Fruit fly (Drosophila melanogaster): ENCODE data around the gene CG8664.

The CG8664 gene

dm6 chrX:17237421-17237820 is 45.1 kb downstream of the CG8664 start (continued):
- TF ChIP-seq CG13296 (GFP tag; optimal IDR thresholded peaks at IDR 0.05) (no peak), Fer1 (GFP tag; optimal IDR thresholded peaks at IDR 0.05) (no peak), CG11560 (tag; IDR thresholded peaks at IDR 0.05) (no peak), CG3995 (GFP tag; optimal IDR thresholded peaks at IDR 0.05) (no peak), Mes4 (GFP tag; optimal IDR thresholded peaks at IDR 0.05) (no peak), Xbp1 (GFP tag; optimal IDR thresholded peaks at IDR 0.05) (no peak), CG4424 (GFP tag; optimal IDR thresholded peaks at IDR 0.05) (peak; percentile 22), Max (GFP tag; optimal IDR thresholded peaks at IDR 0.05) (no peak), nom (GFP tag; optimal IDR thresholded peaks at IDR 0.05) (peak; percentile 4), pho (GFP tag; optimal IDR thresholded peaks at IDR 0.05) (no peak), Myb (GFP tag; optimal IDR thresholded peaks at IDR 0.05) (no peak), otp (GFP tag; IDR thresholded peaks at IDR 0.05) (no peak), dmrt99B (tag; optimal IDR thresholded peaks at IDR 0.05) (peak; percentile 67), kay (GFP tag; optimal IDR thresholded peaks at IDR 0.05) (no peak), CG1602 (GFP tag; optimal IDR thresholded peaks at IDR 0.05) (no peak), Aef1 (GFP tag; IDR thresholded peaks at IDR 0.05) (no peak), salm (tag; optimal IDR thresholded peaks at IDR 0.05) (no peak), CG3847 (GFP tag; IDR thresholded peaks at IDR 0.05) (no peak), Dbx (GFP tag; IDR thresholded peaks at IDR 0.05) (no peak), Jarid2 (GFP tag; optimal IDR thresholded peaks at IDR 0.05) (no peak), pan (optimal IDR thresholded peaks at IDR 0.05) (no peak), pan (GFP tag; optimal IDR thresholded peaks at IDR 0.05 in 1 of 2, IDR thresholded peaks at IDR 0.05 in 1 of 2) (peak in 1 of 2 experiments; percentile 20), Nf-YA (GFP tag; IDR thresholded peaks at IDR 0.05) (no peak), wor (GFP tag; IDR thresholded peaks at IDR 0.05) (0 out of 2 replicates have a peak, but pooled peaks have one; percentile 23), NfI (GFP tag; optimal IDR thresholded peaks at IDR 0.05) (no peak), Sry-δ (GFP tag; optimal IDR thresholded peaks at IDR 0.05) (no peak), nmo (GFP tag; optimal IDR thresholded peaks at IDR 0.05) (peak; percentile 24), rib (GFP tag; IDR thresholded peaks at IDR 0.05) (no peak), NC2α (GFP tag; optimal IDR thresholded peaks at IDR 0.05) (no peak), oc (tag; optimal IDR thresholded peaks at IDR 0.05) (no peak), tx (GFP tag; optimal IDR thresholded peaks at IDR 0.05) (no peak), fd3F (GFP tag; optimal IDR thresholded peaks at IDR 0.05) (no peak), ab (GFP tag; optimal IDR thresholded peaks at IDR 0.05) (no peak), CG17359 (tag; optimal IDR thresholded peaks at IDR 0.05) (peak; percentile 49), zfh1 (GFP tag; IDR thresholded peaks at IDR 0.05) (no peak), dimm (GFP tag; IDR thresholded peaks at IDR 0.05) (no peak), toy (GFP tag; IDR thresholded peaks at IDR 0.05) (no peak), CG33213 (GFP tag; optimal IDR thresholded peaks at IDR 0.05) (no peak), NK7.1 (GFP tag; optimal IDR thresholded peaks at IDR 0.05) (no peak), CG33557 (GFP tag; optimal IDR thresholded peaks at IDR 0.05) (no peak), Atf-2 (GFP tag; optimal IDR thresholded peaks at IDR 0.05) (no peak), dysf (GFP tag; IDR thresholded peaks at IDR 0.05) (0 out of 3 replicates have a peak, but pooled peaks have one; percentile 5), BtbVII (GFP tag; optimal IDR thresholded peaks at IDR 0.05) (no peak), CG1024 (GFP tag; IDR thresholded peaks at IDR 0.05) (no peak), danr (GFP tag; IDR thresholded peaks at IDR 0.05) (no peak), Dip2 (GFP tag; IDR thresholded peaks at IDR 0.05) (no peak), bsh (GFP tag; optimal IDR thresholded peaks at IDR 0.05) (peak; percentile 22 to 38), CG10267 (tag; optimal IDR thresholded peaks at IDR 0.05) (peak; percentile 9), bbx (GFP tag; IDR thresholded peaks at IDR 0.05; ENCODE audit: partially characterized antibody) (no peak), cg (GFP tag; optimal IDR thresholded peaks at IDR 0.05) (no peak), Side (GFP tag; optimal IDR thresholded peaks at IDR 0.05) (no peak), Chrac-16 (GFP tag; optimal IDR thresholded peaks at IDR 0.05) (no peak), CG2678 (tag; optimal IDR thresholded peaks at IDR 0.05) (no peak)
